Fruit fly (Drosophila melanogaster) whole organism, wandering third instar larva: Measurements from ENCODE around the gene CG5853.

Experiments used
- Abd-B ChIP-seq: fragments of >200 bp; optimal IDR thresholded peaks from 2 replicates; lab custom pipeline; 2017; ENCODE audit warnings: missing biosample characterization, missing genetic modification characterization
- CG32264 ChIP-seq: fragments of 200-800 bp; sonication (Bioruptor generic); optimal IDR thresholded peaks from 2 replicates; lab custom pipeline; 2016; ENCODE audit warnings: missing biosample characterization, missing genetic modification characterization
- CG9705 ChIP-seq: fragments of 200-800 bp; sonication (Bioruptor generic); optimal IDR thresholded peaks from 2 replicates; lab custom pipeline; 2018; ENCODE audit warnings: missing biosample characterization, mild to moderate bottlenecking, missing genetic modification characterization
- Dfd ChIP-seq: fragments of >200 bp; optimal IDR thresholded peaks from 2 replicates; lab custom pipeline; 2017; ENCODE audit warnings: missing biosample characterization, missing genetic modification characterization
- GATAd ChIP-seq: sonication (Bioruptor generic); optimal IDR thresholded peaks from 2 replicates; lab custom pipeline; 2016; ENCODE audit warnings: missing biosample characterization, missing genetic modification characterization
- HLH106 ChIP-seq: fragments of 200-800 bp; optimal IDR thresholded peaks from 3 replicates; lab custom pipeline; 2019; ENCODE audit warnings: missing biosample characterization, mild to moderate bottlenecking, missing genetic modification characterization, moderate library complexity
- Hnf4 ChIP-seq: fragments of 200-800 bp; sonication (Bioruptor generic); optimal IDR thresholded peaks from 2 replicates; lab custom pipeline; 2016; ENCODE audit warnings: missing biosample characterization, mild to moderate bottlenecking, missing genetic modification characterization
- Hr83 ChIP-seq: fragments of 200-300 bp; sonication (Bioruptor generic); optimal IDR thresholded peaks from 2 replicates; lab custom pipeline; 2016; ENCODE audit warnings: missing biosample characterization, mild to moderate bottlenecking, missing genetic modification characterization, moderate library complexity; ENCODE audit not compliant: poor library complexity, severe bottlenecking
- Jra ChIP-seq: sonication (Bioruptor generic); optimal IDR thresholded peaks from 2 replicates; lab custom pipeline; 2016; ENCODE audit warnings: missing biosample characterization, missing genetic modification characterization
- Mio ChIP-seq: sonication (Bioruptor generic); optimal IDR thresholded peaks from 2 replicates; lab custom pipeline; 2016; ENCODE audit warnings: missing biosample characterization, missing genetic modification characterization
- Myc ChIP-seq: fragments of >200 bp; optimal IDR thresholded peaks from 2 replicates; lab custom pipeline; 2017
- N ChIP-seq: fragments of >200 bp; optimal IDR thresholded peaks from 2 replicates; lab custom pipeline; 2018; ENCODE audit warnings: missing biosample characterization, missing external identifiers, missing genetic modification characterization
- OdsH ChIP-seq: fragments of 200-800 bp; sonication (Bioruptor generic); optimal IDR thresholded peaks from 2 replicates; lab custom pipeline; 2016; ENCODE audit warnings: missing biosample characterization, mild to moderate bottlenecking, missing genetic modification characterization
- Rel ChIP-seq, 2 experiments: fragments of 200-800 bp; sonication (Bioruptor generic) in 1 of 2; optimal IDR thresholded peaks; 2 replicates in 1 of 2; 3 replicates in 1 of 2; lab custom pipeline; 2016 to 2019; ENCODE audit warnings: mild to moderate bottlenecking in 2 of 2, missing biosample characterization in 2 of 2, missing genetic modification characterization in 2 of 2, moderate library complexity in 1 of 2
- Sp1 ChIP-seq: fragments of 200-800 bp; sonication (Bioruptor generic); optimal IDR thresholded peaks from 3 replicates; lab custom pipeline; 2019; ENCODE audit warnings: missing biosample characterization, mild to moderate bottlenecking, missing genetic modification characterization, moderate library complexity
- br ChIP-seq: fragments of 200-800 bp; sonication (Bioruptor generic); optimal IDR thresholded peaks from 2 replicates; lab custom pipeline; 2016; ENCODE audit warnings: missing biosample characterization, missing genetic modification characterization
- brk ChIP-seq: fragments of 200-800 bp; sonication (Bioruptor generic); optimal IDR thresholded peaks from 2 replicates; lab custom pipeline; 2016; ENCODE audit warnings: missing biosample characterization, mild to moderate bottlenecking, missing genetic modification characterization
- dl ChIP-seq, 2 experiments: fragments of 175-275, 200-275 bp in 1 of 2; fragments of 200-275 bp in 1 of 2; sonication (Bioruptor generic); optimal IDR thresholded peaks; lab custom pipeline; 2018; ENCODE audit warnings: mild to moderate bottlenecking in 2 of 2, missing biosample characterization in 2 of 2, missing genetic modification characterization in 2 of 2, moderate library complexity in 2 of 2; ENCODE audit not compliant: partially characterized antibody in 2 of 2, insufficient read depth in 1 of 2
- dmrt93B ChIP-seq: fragments of 200-800 bp; sonication (Bioruptor generic); optimal IDR thresholded peaks from 2 replicates; lab custom pipeline; 2018; ENCODE audit warnings: missing biosample characterization, mild to moderate bottlenecking, missing genetic modification characterization
- dsf ChIP-seq: sonication (Bioruptor generic); optimal IDR thresholded peaks from 2 replicates; lab custom pipeline; 2016; ENCODE audit warnings: missing biosample characterization, missing genetic modification characterization, borderline replicate concordance
- ey ChIP-seq: fragments of 200-800 bp; sonication (Bioruptor generic); optimal IDR thresholded peaks from 2 replicates; lab custom pipeline; 2016; ENCODE audit warnings: missing biosample characterization, missing genetic modification characterization
- foxo ChIP-seq, 2 experiments: fragments of 200-800 bp; sonication (Bioruptor generic); optimal IDR thresholded peaks; 2 replicates in 1 of 2; 3 replicates in 1 of 2; lab custom pipeline; 2016 to 2017; ENCODE audit warnings: missing biosample characterization in 2 of 2, missing genetic modification characterization in 2 of 2
- fru ChIP-seq: fragments of 200-800 bp; sonication (Bioruptor generic); optimal IDR thresholded peaks from 3 replicates; lab custom pipeline; 2016; ENCODE audit warnings: missing biosample characterization, mild to moderate bottlenecking, missing genetic modification characterization
- h ChIP-seq: fragments of 200-800 bp; sonication (Bioruptor generic); optimal IDR thresholded peaks from 3 replicates; lab custom pipeline; 2016; ENCODE audit warnings: missing biosample characterization, mild to moderate bottlenecking, missing genetic modification characterization
- jim ChIP-seq: fragments of 175-275, 200-325 bp; sonication (Bioruptor generic); optimal IDR thresholded peaks from 2 replicates; lab custom pipeline; 2016; ENCODE audit warnings: missing biosample characterization, mild to moderate bottlenecking, missing genetic modification characterization
- lola ChIP-seq: fragments of >200 bp; optimal IDR thresholded peaks from 2 replicates; lab custom pipeline; 2017; ENCODE audit warnings: missing biosample characterization, missing genetic modification characterization
- pan ChIP-seq: fragments of >200 bp; optimal IDR thresholded peaks from 2 replicates; lab custom pipeline; 2017
- psq ChIP-seq: fragments of 200-800 bp; sonication (Bioruptor generic); optimal IDR thresholded peaks from 3 replicates; lab custom pipeline; 2017; ENCODE audit warnings: missing biosample characterization, mild to moderate bottlenecking, missing genetic modification characterization, moderate library complexity
- rgr ChIP-seq: fragments of 200-800 bp; sonication (Bioruptor generic); optimal IDR thresholded peaks from 3 replicates; lab custom pipeline; 2016; ENCODE audit warnings: missing biosample characterization, mild to moderate bottlenecking, missing genetic modification characterization
- sage ChIP-seq: fragments of 200-800 bp; sonication (Bioruptor generic); optimal IDR thresholded peaks from 2 replicates; lab custom pipeline; 2016; ENCODE audit warnings: missing biosample characterization, mild to moderate bottlenecking, missing genetic modification characterization
- sv ChIP-seq: fragments of 200-800 bp; sonication (Bioruptor generic); optimal IDR thresholded peaks from 3 replicates; lab custom pipeline; 2016; ENCODE audit warnings: missing biosample characterization, missing genetic modification characterization
- tai ChIP-seq: sonication (Bioruptor generic); optimal IDR thresholded peaks from 2 replicates; lab custom pipeline; 2016; ENCODE audit warnings: missing biosample characterization, missing genetic modification characterization
- usp ChIP-seq: fragments of >200 bp; optimal IDR thresholded peaks from 2 replicates; lab custom pipeline; 2017; ENCODE audit warnings: missing biosample characterization, missing genetic modification characterization
- woc ChIP-seq: sonication (Bioruptor generic); optimal IDR thresholded peaks from 2 replicates; lab custom pipeline; 2016; ENCODE audit warnings: missing biosample characterization, mild to moderate bottlenecking, missing genetic modification characterization

The CG5853 gene

DNA sequence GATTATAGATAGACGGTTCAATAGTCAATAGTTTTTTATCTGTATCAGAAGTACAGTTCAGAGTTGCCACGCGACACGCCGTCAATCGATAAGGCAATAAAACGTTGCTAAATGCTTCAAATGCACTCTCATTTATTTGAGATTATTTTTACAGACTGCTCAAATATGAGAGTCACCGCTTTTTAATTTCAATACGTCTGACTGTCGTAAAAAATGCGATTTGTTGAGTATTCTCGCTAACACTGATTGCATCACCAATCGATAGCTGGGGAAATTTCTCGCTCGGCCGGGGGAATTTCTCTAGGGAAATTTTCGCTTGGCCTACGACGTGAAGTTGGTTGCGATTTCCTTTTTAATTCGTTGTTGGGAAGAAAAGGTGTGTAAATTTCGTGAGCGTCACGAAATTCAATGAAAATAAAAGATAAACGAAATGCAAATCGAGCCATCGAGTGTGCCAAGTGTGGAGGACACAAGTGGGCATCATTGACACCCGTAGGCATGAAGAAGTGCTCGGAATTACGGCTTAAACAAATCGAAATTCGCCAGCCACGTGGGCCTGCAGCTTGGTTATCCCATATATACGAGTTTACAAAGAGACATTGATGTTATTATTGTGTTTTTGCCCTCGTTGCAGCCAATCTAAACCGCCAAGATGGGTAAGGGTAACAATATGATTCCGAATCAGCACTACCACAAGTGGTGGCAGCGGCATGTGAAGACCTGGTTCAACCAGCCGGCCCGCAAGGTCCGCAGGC, 19.7 kb upstream of the CG5853 start, which contains the start of the genes Dref and RpL13:
Gene Dref (minus strand): TSS at position 247 of the 755 bp plus-strand sequence.
Gene RpL13 (plus strand): TSS at position 331 of the 755 bp plus-strand sequence.
- no peak for TF ChIP-seq pan (lab: Kevin White, UChicago)
- no peak for TF ChIP-seq Abd-B (GFP tag; lab: Kevin White, UChicago)
- no peak for TF ChIP-seq Rel (GFP tag; optimal IDR thresholded peaks at IDR 0.05; lab: Kevin White, UChicago)
- peak; percentile 80 for TF ChIP-seq Rel (tag; optimal IDR thresholded peaks at IDR 0.05; lab: Kevin White, UChicago)
- TF ChIP-seq brk, result no peak
- TF ChIP-seq h, result peak; percentile 90
- peak; percentile 81 for TF ChIP-seq HLH106 (tag; lab: Kevin White, UChicago)
- TF ChIP-seq woc (GFP tag; lab: Kevin White, UChicago), result peak; percentile 53
- peak; percentile 93 for TF ChIP-seq Sp1 (GFP tag; lab: Kevin White, UChicago)
- TF ChIP-seq GATAd (GFP tag; lab: Kevin White, UChicago), result no peak
- peak; percentile 94 for TF ChIP-seq Hr83 (GFP tag; lab: Kevin White, UChicago)
- peak; percentile 77 for TF ChIP-seq Myc (lab: Kevin White, UChicago)
- TF ChIP-seq CG32264 (GFP tag; lab: Kevin White, UChicago), result peak; percentile 57
- TF ChIP-seq Dfd (GFP tag; lab: Kevin White, UChicago), result no peak
- TF ChIP-seq fru (GFP tag; lab: Kevin White, UChicago), result peak; percentile 83
- TF ChIP-seq OdsH (GFP tag; lab: Kevin White, UChicago), result peak; percentile 88
- TF ChIP-seq Mio, result peak; percentile 43
- TF ChIP-seq psq (GFP tag; lab: Kevin White, UChicago), result peak; percentile 60
- TF ChIP-seq N, result no peak
- peak; percentile 74 for TF ChIP-seq ey (GFP tag; lab: Kevin White, UChicago)
- TF ChIP-seq foxo (GFP tag; optimal IDR thresholded peaks at IDR 0.05; lab: Kevin White, UChicago), result peak; percentile 67 to 73
- TF ChIP-seq dmrt93B (GFP tag; lab: Kevin White, UChicago), result peak; percentile 86
- peak; percentile 53 for TF ChIP-seq dsf
- no peak for TF ChIP-seq dl (GFP tag; optimal IDR thresholded peaks at IDR 0.05; lab: Kevin White, UChicago; ENCODE audit: insufficient read depth in 1 of 2, partially characterized antibody in 2 of 2)
- no peak for TF ChIP-seq lola (GFP tag; lab: Kevin White, UChicago)
- TF ChIP-seq Jra (GFP tag; lab: Kevin White, UChicago), result peak; percentile 71
- peak; percentile 88 for TF ChIP-seq rgr (GFP tag; lab: Kevin White, UChicago)
- TF ChIP-seq usp (GFP tag; lab: Kevin White, UChicago), result no peak
- no peak for TF ChIP-seq sage (GFP tag; lab: Kevin White, UChicago)
- TF ChIP-seq CG9705, result peak; percentile 88
- TF ChIP-seq br (GFP tag; lab: Kevin White, UChicago), result peak; percentile 88
- TF ChIP-seq sv, result peak; percentile 65
- no peak for TF ChIP-seq jim (GFP tag; lab: Kevin White, UChicago)
- TF ChIP-seq Hnf4, result peak; percentile 84
- TF ChIP-seq, all 38 proteins: peak for 22

DNA sequence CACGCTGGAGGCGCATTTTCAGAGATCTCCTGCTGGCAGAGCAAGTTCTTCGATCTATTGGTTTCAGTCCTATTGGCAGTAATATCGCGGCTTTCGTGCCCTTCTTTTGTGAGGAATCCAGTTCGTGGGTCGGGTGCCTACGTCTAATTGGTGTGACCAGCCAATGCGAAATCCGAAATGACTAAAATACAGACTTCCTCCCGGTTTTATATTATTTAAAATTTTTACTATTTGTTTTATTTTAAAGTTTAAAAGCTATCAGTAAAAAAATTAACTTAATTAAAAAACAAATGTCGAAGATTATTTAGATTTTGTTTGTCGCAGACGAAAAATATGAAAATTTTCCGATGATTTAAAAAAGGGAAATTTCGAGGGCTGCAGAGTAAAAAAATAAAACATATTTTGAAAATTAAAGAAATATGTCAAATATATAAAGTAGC, 16.2 kb upstream of the CG5853 start, which contains the start of gene CG5850:
Gene CG5850 (minus strand): TSS at position 347 of the 440 bp plus-strand sequence.
- TF ChIP-seq rgr (GFP tag; lab: Kevin White, UChicago) (peak; percentile 61), br (GFP tag; lab: Kevin White, UChicago) (no peak), HLH106 (tag; lab: Kevin White, UChicago) (peak; percentile 24), Sp1 (GFP tag; lab: Kevin White, UChicago) (peak; percentile 42), foxo (GFP tag; optimal IDR thresholded peaks at IDR 0.05; lab: Kevin White, UChicago) (peak in 1 of 2 experiments; percentile 14), pan (lab: Kevin White, UChicago) (no peak)

dm6 chr2L:9960758-9961157, 13.3 kb upstream of the CG5853 start:
- no peak for TF ChIP-seq Rel (GFP tag; optimal IDR thresholded peaks at IDR 0.05; lab: Kevin White, UChicago)
- peak; percentile 82 for TF ChIP-seq Rel (tag; optimal IDR thresholded peaks at IDR 0.05; lab: Kevin White, UChicago)
- TF ChIP-seq Dfd (GFP tag; lab: Kevin White, UChicago), result no peak
- no peak for TF ChIP-seq HLH106 (tag; lab: Kevin White, UChicago)
- TF ChIP-seq tai, result no peak
- no peak for TF ChIP-seq Mio
- TF ChIP-seq, all 38 proteins: peak for 1
